Worm (Caenorhabditis elegans): ENCODE results near the gene nep-11.

nep-11 gene

DNA sequence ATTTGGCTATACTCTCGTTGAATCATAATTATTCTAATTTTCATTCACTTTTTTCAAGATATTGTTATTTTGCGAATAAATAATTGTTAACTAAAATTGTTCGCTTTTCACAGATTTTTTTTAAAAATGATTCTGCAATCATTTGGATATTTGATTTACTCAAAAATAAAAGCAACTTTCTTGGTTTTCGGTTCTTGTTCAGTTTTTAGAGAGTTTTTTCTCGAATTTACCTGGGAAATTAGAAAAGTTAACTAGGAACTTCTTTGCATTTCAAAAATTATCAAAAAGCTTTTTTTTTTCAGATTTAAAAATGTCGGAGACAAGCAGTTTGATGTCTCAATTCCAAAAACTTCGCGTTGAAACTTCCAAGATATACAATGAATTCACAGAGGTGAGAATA, 21.3 kb upstream of the nep-11 start, which contains the start of the genes C16C8.20 and gldi-6:
Gene C16C8.20, plus strand, starts transcription at position 301 of the 400 bp plus-strand sequence.
Gene gldi-6, plus strand, starts transcription at position 301 of the 400 bp plus-strand sequence.
- no peak for TF ChIP-seq unc-62 (GFP tag; optimal IDR thresholded peaks at IDR 0.05)

DNA sequence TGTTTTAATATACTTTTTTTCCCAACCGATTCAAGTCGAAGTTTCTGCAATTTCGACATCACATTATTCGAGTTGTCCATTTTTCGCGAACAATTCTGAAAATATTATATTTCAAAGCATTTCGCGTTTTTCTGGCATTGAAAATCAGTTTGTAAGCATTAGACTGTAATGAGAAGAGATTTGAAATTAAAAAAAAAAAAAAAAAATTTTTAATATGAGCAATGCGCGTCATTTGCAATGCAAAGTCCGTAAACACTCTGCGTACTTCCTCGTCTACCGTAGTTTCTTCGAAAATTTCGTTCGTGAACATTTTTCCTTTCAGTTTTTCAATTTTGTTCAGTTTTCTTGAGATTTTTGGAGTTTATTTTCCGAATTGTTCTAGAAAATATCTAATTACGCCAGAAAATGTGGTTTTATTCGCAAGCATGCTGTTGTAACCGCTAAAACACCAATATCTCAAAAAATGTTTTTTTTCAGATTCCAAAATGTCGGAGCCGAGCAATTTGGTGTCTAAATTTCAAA, 20.0 kb upstream of the nep-11 start, which contains the start of the genes C16C8.5 and C16C8.16:
Gene C16C8.5, minus strand, starts transcription at position 101 of the 522 bp plus-strand sequence.
Gene C16C8.16, plus strand, starts transcription at position 472 of the 522 bp plus-strand sequence.
- no peak for TF ChIP-seq unc-62 (GFP tag; optimal IDR thresholded peaks at IDR 0.05)

DNA sequence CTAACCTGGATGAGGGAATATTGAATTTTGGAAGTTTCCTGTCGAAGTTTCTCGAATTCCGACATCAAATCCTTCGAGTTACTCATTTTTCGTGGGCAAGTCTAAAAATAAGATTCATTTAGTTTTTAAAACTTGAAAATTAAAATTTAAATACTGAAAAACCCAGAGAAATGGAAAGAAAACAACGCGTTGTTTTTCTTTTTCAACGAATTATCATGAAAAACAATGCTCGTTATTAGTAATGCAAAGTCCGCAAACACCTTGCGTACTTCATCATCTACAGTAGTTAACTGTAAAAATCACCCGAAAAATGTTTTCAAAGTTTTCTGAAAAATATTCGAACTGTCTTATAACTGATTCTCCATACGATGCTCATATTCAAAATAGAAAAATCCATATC, 18.9 kb upstream of the nep-11 start, which contains the start of gene C16C8.4:
Gene C16C8.4, minus strand, starts transcription at position 101 of the 400 bp plus-strand sequence.
- TF ChIP-seq unc-62 (GFP tag; optimal IDR thresholded peaks at IDR 0.05): no peak

DNA sequence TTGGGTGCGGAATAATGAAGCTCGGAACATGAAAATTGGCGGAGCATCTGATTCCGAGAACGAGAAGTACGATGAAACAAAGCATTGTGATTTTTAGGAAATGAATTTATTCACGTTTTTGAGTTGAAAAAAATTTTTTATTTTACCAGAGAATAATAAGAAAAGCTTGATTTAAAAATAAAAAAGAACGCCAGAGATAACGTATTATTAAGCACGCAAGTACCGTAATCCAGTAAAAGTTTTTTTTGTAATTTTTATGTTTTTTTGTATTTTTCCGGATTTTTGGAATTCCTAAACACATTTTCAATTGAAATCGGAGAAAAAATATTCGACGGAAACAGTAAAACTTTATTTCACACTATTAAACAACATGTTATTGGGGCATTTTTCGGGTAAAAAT, 17.8 kb upstream of the nep-11 start, which contains the start of gene C16C8.22:
Gene C16C8.22, minus strand, starts transcription at position 101 of the 400 bp plus-strand sequence.
- no peak for TF ChIP-seq unc-62 (GFP tag; optimal IDR thresholded peaks at IDR 0.05)

DNA sequence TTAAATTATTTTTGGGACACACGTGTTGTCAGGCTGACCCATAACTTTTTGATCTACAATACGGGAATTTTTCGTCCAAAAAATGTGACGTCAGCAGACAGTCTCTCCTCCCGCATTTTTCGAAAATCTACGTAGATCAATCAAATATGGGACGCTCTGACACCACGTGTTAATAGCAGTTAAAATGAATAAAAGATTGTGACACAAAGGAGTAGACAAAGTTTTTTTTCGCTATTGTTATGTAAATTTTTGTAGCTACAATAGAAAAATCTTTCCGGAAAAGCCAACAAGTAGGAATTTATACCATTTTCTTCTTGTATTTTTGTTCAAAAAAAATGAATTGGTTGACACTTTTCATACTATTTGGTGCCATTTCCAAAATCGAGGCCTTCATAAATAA, 16.0 kb upstream of the nep-11 start, which contains the start of gene C16C8.27:
Gene C16C8.27, plus strand, starts transcription at position 301 of the 400 bp plus-strand sequence.
- no peak for TF ChIP-seq unc-62 (GFP tag; optimal IDR thresholded peaks at IDR 0.05)

DNA sequence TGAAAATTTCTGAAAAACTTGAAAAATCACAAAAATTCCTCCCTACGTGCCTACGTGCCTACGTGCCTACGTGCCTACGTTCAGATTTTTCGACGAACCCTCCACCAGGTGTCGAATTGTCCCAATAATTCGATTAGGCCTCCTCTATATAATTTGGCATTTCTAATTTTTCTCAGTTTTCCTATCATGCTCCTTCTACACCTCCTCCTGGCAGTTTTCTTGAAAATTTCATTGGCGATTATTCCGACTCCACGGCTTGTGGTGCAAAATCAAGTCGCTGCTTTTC, 15.3 kb upstream of the nep-11 start, which contains the start of gene C16C8.17:
Gene C16C8.17, plus strand, starts transcription at position 187 of the 286 bp plus-strand sequence.
- TF ChIP-seq unc-62 (GFP tag; optimal IDR thresholded peaks at IDR 0.05): no peak

DNA sequence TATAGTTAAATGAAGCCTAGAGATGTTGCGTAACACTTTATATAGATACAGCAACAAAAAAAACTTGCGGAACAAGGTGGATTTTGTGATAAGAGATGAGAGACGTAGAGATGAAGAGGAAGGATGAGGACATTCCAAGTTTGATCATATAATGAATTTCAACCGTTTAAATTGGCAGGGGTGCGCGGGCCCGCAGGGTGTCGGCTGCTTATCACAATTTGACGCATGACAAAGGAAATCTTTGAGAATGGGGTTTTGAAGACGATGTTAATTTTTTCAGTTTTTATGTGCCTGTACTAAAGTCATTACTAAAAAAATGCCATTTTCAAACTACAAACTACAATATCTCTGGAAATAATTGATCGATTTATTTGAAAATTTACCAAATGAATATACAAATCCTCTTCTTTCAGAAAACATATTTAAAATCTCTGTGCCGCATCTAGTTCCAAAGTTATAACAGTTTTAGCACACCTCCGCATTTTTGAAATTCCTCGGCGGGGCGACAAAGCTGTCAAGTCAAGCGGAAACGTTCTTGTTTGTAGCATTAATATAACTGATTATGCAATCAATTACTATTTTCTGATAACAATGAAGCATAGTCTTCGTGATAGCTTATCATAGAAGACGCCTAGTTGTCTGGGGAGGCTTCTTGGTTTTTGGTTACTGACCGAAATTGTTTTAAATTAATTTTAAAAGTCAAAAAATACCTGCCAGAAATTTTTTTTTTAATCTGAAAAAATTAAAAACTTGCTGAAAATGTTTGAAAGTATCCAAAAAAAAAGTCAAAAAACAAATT, 14.7 kb upstream of the nep-11 start:
- TF ChIP-seq unc-62 (GFP tag; optimal IDR thresholded peaks at IDR 0.05): no peak

DNA sequence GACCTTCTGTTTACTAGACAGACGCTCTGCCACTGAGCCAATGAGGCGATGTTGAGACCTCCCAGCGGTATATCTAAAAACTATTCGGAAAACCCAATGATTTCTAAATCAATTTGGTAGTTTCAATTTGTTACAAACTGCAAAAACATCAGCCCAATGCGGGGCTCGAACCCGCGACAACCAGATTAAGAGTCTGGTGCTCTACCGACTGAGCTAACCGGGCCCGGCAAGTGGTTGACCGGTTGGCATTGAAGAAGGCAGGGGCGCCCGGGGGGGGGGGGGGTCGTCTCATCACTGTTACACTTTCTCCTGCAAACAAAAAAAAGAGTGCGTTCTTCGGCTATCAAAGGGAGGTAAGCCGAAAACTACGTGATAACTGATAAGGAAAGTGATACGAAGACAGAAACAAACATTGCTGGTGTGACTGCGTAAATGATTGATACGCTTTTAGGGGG, 13.9 kb upstream of the nep-11 start:
- no peak for TF ChIP-seq unc-62 (GFP tag; optimal IDR thresholded peaks at IDR 0.05)

DNA sequence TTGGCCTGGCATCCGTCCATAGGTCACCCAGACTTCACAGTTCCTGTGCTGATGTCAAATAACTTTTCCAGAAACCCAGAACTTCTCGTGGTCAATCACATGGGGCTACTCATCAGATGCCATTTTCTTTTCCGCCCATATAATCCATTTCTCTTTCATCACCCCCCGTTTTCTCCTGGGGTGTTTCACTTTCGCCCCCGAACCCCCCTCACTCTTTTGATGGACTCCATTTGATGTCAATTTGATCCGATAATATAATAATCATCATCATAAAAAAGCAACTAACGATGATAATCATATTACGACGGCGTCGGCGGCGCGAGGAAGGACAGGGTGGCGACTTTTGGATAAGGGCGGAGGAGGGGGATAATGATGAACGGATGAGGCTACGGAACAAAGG, 12.9 kb upstream of the nep-11 start:
- no peak for TF ChIP-seq unc-62 (GFP tag; optimal IDR thresholded peaks at IDR 0.05)

DNA sequence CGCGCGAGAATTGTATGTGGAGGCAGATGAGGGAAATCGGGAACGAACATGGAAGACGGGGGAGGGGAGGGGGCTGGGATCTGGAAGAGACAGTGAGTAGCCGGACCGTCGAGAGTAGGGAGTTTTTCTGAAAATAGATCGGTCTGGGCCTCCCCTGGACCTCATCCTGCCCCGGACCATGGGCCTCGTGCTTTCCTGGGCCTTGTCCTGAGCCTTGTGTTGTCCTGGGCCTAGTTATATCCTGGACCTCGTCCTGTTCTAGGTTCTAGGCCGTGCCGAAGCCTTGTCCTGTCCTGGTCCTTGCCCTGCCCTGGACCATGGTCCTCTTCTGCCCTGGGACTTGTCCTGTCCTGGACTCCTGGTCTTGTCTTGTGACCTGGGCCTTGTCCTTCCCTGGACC, 12.1 kb upstream of the nep-11 start:
- TF ChIP-seq unc-62 (GFP tag; optimal IDR thresholded peaks at IDR 0.05): no peak

DNA sequence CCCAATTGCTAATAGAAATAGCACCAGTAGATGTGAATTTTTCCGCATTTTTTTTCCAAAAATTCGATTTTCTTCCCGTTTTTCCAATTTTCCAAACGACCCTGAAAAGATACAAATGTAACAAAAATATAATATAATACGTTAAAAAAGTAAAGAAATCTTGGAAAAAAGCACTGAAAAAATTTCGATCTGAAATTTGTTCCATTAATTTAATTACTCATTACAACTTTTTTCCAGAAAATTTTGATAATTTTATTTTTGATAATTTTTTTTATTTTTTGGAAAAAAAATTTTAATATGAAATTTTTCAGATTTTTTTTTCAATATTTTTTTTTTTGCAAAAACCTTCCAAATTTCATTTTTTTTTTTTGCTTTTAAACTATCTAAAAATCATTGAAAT, 11.1 kb upstream of the nep-11 start, which contains the start of gene skpo-2:
Gene skpo-2, minus strand, starts transcription at position 101 of the 400 bp plus-strand sequence.
- no peak for TF ChIP-seq unc-62 (GFP tag; optimal IDR thresholded peaks at IDR 0.05)

DNA sequence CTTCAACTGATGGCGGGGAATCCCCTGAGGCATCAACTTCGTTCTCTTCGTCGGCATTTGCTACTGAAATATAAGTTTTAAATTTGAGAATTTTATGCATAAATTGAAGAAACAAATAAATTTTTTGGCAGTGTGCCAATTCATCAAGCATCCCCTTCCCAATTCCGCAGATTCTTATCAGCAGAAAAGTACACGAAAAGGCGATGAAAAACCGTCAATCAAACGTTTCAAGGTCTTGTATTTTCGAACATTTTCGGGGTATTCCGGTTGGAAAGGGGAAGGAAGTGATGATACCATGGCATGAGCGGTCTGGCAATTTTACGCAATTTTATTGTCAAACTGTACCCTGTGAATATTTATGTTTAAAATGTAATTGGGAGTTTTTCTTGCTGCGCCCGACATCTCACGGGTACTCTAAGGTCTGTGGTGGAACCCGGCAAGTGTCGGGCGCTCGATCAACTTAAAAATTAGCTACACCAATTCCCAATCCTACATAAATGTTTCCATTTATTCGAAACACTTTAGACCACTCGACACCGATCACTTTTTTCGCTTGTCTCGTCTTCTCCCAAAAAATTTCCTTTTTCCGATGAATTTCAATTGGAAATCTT, 9.7 kb upstream of the nep-11 start:
- no peak for TF ChIP-seq unc-62 (GFP tag; optimal IDR thresholded peaks at IDR 0.05)

DNA sequence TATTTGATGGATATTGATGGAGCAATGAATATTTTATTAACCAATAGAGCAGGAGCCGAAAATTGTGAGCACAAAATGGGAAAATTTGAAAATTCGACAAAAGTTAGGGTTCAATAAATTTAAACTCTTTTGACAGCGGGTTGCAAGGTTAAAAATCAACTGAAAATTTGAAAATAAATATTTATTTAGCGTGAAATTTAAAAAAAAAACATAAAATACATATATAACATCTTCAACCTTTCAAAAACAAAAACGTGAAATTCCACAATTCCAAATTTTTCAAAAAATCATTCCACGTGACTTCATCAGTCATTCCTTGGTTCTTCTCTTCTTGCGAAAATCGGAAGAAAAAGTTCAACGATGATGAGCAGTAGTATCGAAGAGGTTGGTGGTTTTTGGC, 4.1 kb upstream of the nep-11 start, which contains the start of gene C16C8.18:
Gene C16C8.18, plus strand, starts transcription at position 301 of the 400 bp plus-strand sequence.
- no peak for TF ChIP-seq unc-62 (GFP tag; optimal IDR thresholded peaks at IDR 0.05)

DNA sequence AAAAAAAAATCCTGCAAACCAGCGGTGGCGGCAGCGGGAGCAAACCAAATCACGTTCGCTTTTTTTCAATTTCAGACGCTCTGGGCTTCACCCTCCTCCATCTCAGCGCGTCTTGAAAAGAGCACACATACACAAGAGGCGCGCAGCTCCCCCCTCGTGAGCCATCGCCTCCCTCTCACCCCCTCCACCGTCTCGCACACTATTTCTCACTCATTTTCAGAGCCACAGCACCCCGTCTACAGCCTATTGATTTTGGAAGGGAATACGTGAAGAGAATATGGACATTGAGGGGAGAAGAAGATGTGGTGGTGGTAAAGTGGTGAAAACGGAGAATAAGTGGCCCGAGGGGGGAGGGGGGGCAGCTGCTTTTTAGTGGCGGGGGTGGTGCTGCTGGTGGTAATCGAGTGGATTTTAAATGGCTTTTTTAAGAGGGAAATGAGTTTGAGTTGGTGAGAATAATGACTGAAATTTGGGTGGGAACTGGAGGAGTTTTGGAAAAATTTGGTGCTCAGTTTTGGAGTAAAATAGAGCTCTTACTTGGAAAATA, 2.9 kb upstream of the nep-11 start:
- TF ChIP-seq unc-62 (GFP tag; optimal IDR thresholded peaks at IDR 0.05): no peak

DNA sequence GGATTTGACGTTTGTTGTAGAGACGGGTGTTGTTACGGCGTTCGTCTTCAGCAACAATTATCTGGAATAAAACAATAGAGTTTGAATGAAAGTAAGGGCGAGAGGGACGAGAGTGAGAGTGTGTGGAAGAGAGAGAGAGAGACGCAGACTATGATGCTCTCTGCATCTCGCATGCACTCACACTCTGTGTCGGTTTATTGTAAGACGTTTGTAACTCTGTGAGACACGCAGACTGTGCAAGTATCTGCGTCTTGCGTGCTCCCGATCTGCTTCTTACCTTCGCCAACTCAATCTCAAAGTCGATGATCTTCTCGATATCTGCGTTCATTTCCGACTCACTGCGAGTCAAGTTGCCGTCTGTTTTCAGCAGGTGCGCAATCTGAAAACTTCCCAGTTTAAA, 2.4 kb downstream of the nep-11 start:
- no peak for TF ChIP-seq unc-62 (GFP tag; optimal IDR thresholded peaks at IDR 0.05)

DNA sequence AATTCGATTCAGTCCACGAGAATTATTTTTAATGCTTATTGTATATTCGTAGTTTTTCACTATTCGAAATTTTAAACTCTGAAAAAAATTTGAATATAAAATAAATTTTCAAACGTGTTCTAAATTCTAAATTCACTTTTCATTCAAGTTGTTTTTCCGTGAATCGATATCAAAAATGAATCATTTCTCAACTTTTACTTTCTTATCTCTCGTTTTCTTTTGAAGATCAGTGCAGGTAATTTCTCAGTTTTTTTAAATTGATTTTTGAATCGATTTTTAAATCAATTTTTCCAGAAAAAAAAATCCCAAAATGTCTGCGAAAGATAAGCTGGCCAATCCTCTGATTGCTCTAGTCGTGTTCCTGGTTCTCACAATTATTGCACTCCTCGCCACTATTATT, 8.8 kb downstream of the nep-11 start, which contains the start of gene nep-6:
Gene nep-6, plus strand, starts transcription at position 301 of the 400 bp plus-strand sequence.
- TF ChIP-seq unc-62 (GFP tag; optimal IDR thresholded peaks at IDR 0.05): no peak
